Worm (Caenorhabditis elegans): ENCODE data around the gene F54D5.9.
A peak's percentile ranks its signal among the peaks of the same experiment; 100 is the strongest.

F54D5.9 gene

DNA sequence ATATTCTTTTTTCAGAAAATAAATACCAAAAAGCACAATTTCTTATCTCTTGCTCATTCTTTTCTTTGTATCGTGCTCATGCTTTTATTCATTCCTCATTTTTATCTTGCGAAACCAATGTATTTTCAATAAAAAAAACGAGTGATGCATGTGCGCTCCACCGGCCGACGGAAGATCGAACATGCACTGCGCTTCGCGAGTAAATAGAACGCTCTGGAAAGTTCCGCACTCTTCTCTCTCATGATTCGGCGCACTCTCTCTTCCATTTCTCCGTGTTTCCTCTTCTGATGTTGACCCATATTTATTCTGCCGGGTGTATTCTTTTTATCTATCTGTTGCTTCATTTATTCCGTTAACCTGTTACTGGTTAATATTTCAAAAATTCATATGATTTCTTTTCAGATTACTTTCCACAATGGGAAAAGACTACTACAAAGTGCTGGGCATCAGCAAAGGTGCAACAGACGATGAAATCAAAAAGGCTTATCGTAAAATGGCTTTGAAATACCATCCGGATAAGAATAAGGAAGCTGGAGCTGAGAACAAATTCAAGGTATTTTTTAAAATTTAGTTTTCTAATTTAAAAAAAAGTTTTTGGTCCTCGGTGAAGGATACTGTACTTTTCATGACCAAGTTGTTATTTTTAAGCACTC, 797 bp upstream of the F54D5.9 start, which contains the start of gene dnj-13 (continued):
- TF ChIP-seq mdl-1 (tag; optimal IDR thresholded peaks at IDR 0.05) (peak; percentile 75 to 76), tag-97 (GFP tag; IDR thresholded peaks at IDR 0.05) (peak; percentile 87; the same call in 1 of the 2 replicates), R02D3.7 (tag; optimal IDR thresholded peaks at IDR 0.05) (no peak), nhr-28 (tag; optimal IDR thresholded peaks at IDR 0.05) (peak; percentile 85), aly-2 (tag; optimal IDR thresholded peaks at IDR 0.05) (no peak), F26F4.8 (GFP tag; conservative IDR thresholded peaks at IDR 0.05) (no peak), ama-1 (optimal IDR thresholded peaks at IDR 0.05) (peak; percentile 71), ceh-44 (GFP tag; IDR thresholded peaks at IDR 0.05) (peak; percentile 92), cey-2 (tag; optimal IDR thresholded peaks at IDR 0.05; ENCODE audit: borderline replicate concordance, insufficient read depth) (no peak), arid-1 (GFP tag; conservative IDR thresholded peaks at IDR 0.05) (peak; percentile 97), lsy-2 (tag; optimal IDR thresholded peaks at IDR 0.05) (peak; percentile 88 to 94), ZK337.2 (GFP tag; IDR thresholded peaks at IDR 0.05) (no peak), ceh-62 (tag; optimal IDR thresholded peaks at IDR 0.05) (no peak), lin-38 (GFP tag; IDR thresholded peaks at IDR 0.05) (peak; percentile 99), snpc-1.2 (GFP tag; IDR thresholded peaks at IDR 0.05) (peak; percentile 87), saeg-2 (GFP tag; IDR thresholded peaks at IDR 0.05) (peak; percentile 93), nhr-237 (tag; optimal IDR thresholded peaks at IDR 0.05) (no peak), nhr-77 (tag; optimal IDR thresholded peaks at IDR 0.05) (peak; percentile 90), D1046.2 (GFP tag; IDR thresholded peaks at IDR 0.05) (peak; percentile 88), hif-1 (tag; optimal IDR thresholded peaks at IDR 0.05) (peak; percentile 77 to 92), php-3 (GFP tag; IDR thresholded peaks at IDR 0.05) (peak; percentile 96), mxl-2 (GFP tag; conservative IDR thresholded peaks at IDR 0.05) (peak; percentile 55; the same call in 1 of the 2 replicates), nhr-42 (GFP tag; IDR thresholded peaks at IDR 0.05) (peak; percentile 95), ztf-7 (tag; optimal IDR thresholded peaks at IDR 0.05) (peak; percentile 39), pqm-1 (tag; optimal IDR thresholded peaks at IDR 0.05) (no peak), fkh-10 (GFP tag; optimal IDR thresholded peaks at IDR 0.05) (peak; percentile 73)

DNA sequence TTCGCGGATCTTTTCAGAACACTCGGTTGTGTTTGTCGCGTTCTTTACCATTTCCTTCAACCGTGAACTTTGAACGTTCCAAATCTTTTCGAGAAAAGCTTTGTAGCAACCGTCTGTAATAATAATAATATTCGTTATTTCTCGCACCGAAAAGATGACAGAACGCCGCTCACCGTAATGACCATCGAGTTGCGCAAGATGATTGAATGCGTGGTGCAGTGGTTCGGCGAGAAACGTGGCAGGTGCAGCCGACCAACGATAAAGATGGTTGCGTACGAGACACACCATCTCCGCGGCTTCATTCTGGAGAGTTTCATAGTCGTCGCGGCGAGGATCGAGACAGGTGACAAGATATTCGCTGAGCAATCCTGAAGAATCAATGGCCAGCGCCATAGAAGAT, 1.7 kb downstream of the F54D5.9 start:
- TF ChIP-seq unc-62 (GFP tag; optimal IDR thresholded peaks at IDR 0.05 in 1 of 2) (no peak), unc-62 (tag; optimal IDR thresholded peaks at IDR 0.05) (no peak), F49E8.2 (tag; optimal IDR thresholded peaks at IDR 0.05; ENCODE audit: borderline replicate concordance) (no peak), ceh-44 (GFP tag; IDR thresholded peaks at IDR 0.05) (no peak), daf-12 (tag; optimal IDR thresholded peaks at IDR 0.05) (no peak), dmd-8 (GFP tag; IDR thresholded peaks at IDR 0.05) (no peak), egl-43 (GFP tag; IDR thresholded peaks at IDR 0.05) (no peak), zfp-2 (tag; optimal IDR thresholded peaks at IDR 0.05) (no peak), lim-7 (GFP tag; IDR thresholded peaks at IDR 0.05) (no peak), dmd-9 (GFP tag; IDR thresholded peaks at IDR 0.05) (no peak), zfp-3 (GFP tag; conservative IDR thresholded peaks at IDR 0.05) (no peak)

- TF ChIP-seq dpl-1 (GFP tag; optimal IDR thresholded peaks at IDR 0.05): peak; percentile 34
- peak; percentile 18; the same call in 1 of the 2 replicates for TF ChIP-seq lin-38 (GFP tag; IDR thresholded peaks at IDR 0.05)
- peak; percentile 32 for TF ChIP-seq ama-1 (optimal IDR thresholded peaks at IDR 0.05)
- no peak for TF ChIP-seq hif-1 (tag; optimal IDR thresholded peaks at IDR 0.05)
- peak; percentile 11 for TF ChIP-seq nhr-28 (tag; optimal IDR thresholded peaks at IDR 0.05)
- TF ChIP-seq arid-1 (GFP tag; conservative IDR thresholded peaks at IDR 0.05): peak; percentile 42; the same call in 1 of the 2 replicates
- peak; percentile 51 for TF ChIP-seq lin-13 (GFP tag; optimal IDR thresholded peaks at IDR 0.05)
- no peak for TF ChIP-seq D1046.2 (GFP tag; IDR thresholded peaks at IDR 0.05)
- no peak for TF ChIP-seq lim-7 (GFP tag; IDR thresholded peaks at IDR 0.05)
- peak in 1 of 2 experiments; percentile 61 for TF ChIP-seq lsy-2 (tag; optimal IDR thresholded peaks at IDR 0.05)
- no peak for TF ChIP-seq unc-62 (GFP tag; optimal IDR thresholded peaks at IDR 0.05 in 1 of 2)
- TF ChIP-seq unc-62 (tag; optimal IDR thresholded peaks at IDR 0.05): no peak
- TF ChIP-seq unc-130 (GFP tag; optimal IDR thresholded peaks at IDR 0.05): no peak
- TF ChIP-seq zag-1 (tag; optimal IDR thresholded peaks at IDR 0.05): no peak
- peak; percentile 3 for TF ChIP-seq nhr-6 (tag; optimal IDR thresholded peaks at IDR 0.05)
- TF ChIP-seq daf-16 (GFP tag; optimal IDR thresholded peaks at IDR 0.05): no peak
- peak; percentile 68 for TF ChIP-seq daf-16 (tag; optimal IDR thresholded peaks at IDR 0.05)
- TF ChIP-seq ceh-28 (tag; optimal IDR thresholded peaks at IDR 0.05): peak; percentile 47
- peak; percentile 82 for TF ChIP-seq mes-2 (tag; optimal IDR thresholded peaks at IDR 0.05; ENCODE audit: poor library complexity, severe bottlenecking)
- TF ChIP-seq mep-1 (tag; optimal IDR thresholded peaks at IDR 0.05): peak; percentile 20
- no peak for TF ChIP-seq zip-2 (tag; optimal IDR thresholded peaks at IDR 0.05)
- peak; percentile 6 for TF ChIP-seq hlh-30 (tag; optimal IDR thresholded peaks at IDR 0.05; ENCODE audit: insufficient read depth)
- no peak for TF ChIP-seq mxl-2 (GFP tag; conservative IDR thresholded peaks at IDR 0.05)
Observed at ce11 chrII:11542385-11542784, 2.2 kb downstream of the F54D5.9 start, which contains the start of gene gtf-2E2. TSS of gene gtf-2E2 (minus strand) at chrII:11542495.

Measured in whole organism, L4 larva.